Worm (Caenorhabditis elegans) whole organism, young adult: ENCODE measurements around the gene pho-10.

Experiments used
- B0336.3 ChIP-seq: fragments of 200-800 bp; sonication (Bioruptor generic); IDR thresholded peaks from 2 replicates; pipeline ENCODE4 v1.3.6; 2022; ENCODE audit warnings: missing genetic modification characterization, missing compliant biosample characterization
- C17E4.6 ChIP-seq: fragments of 200-800 bp; sonication (Bioruptor generic); IDR thresholded peaks from 2 replicates; pipeline ENCODE4 v1.3.6; 2022; ENCODE audit warnings: missing genetic modification reagents, missing genetic modification characterization, missing compliant biosample characterization
- F49E8.2 ChIP-seq: sonication (generic microtip); optimal IDR thresholded peaks from 3 replicates; lab custom pipeline; 2017; ENCODE audit warnings: missing genetic modification characterization, mild to moderate bottlenecking, missing compliant biosample characterization, antibody characterized with exemption, moderate library complexity; ENCODE audit not compliant: insufficient read depth
- F52B5.7 ChIP-seq: sonication (generic microtip); optimal IDR thresholded peaks from 2 replicates; lab custom pipeline; 2016; ENCODE audit warnings: mild to moderate bottlenecking, missing genetic modification characterization, missing compliant biosample characterization
- T07F8.4 ChIP-seq: sonication (generic microtip); optimal IDR thresholded peaks from 2 replicates; lab custom pipeline; 2016; ENCODE audit warnings: mild to moderate bottlenecking, missing genetic modification characterization, moderate library complexity, missing compliant biosample characterization
- ama-1 ChIP-seq, 3 experiments: fragments of 150-350 bp in 1 of 3; sonication (generic microtip) in 2 of 3; optimal IDR thresholded peaks; 2 replicates each; lab custom pipeline; 2014 to 2018; ENCODE audit warnings: missing biosample characterization in 2 of 3, missing genetic modification characterization in 2 of 3, missing genetic modification reagents in 2 of 3
- atf-7 ChIP-seq: sonication (generic microtip); optimal IDR thresholded peaks from 2 replicates; lab custom pipeline; 2017; ENCODE audit warnings: mild to moderate bottlenecking, missing genetic modification characterization, missing compliant biosample characterization
- athp-1 ChIP-seq: sonication (generic microtip); optimal IDR thresholded peaks from 2 replicates; lab custom pipeline; 2017; ENCODE audit warnings: mild to moderate bottlenecking, missing genetic modification characterization, missing compliant biosample characterization
- cebp-1 ChIP-seq, 2 experiments: fragments of 200-800 bp in 1 of 2; sonication (Bioruptor generic) in 1 of 2; sonication (generic microtip) in 1 of 2; IDR thresholded peaks in 1 of 2; optimal IDR thresholded peaks in 1 of 2; 2 replicates each; pipeline versions ENCODE4 v1.3.6 to Lab custom; 2017 to 2022; ENCODE audit warnings: missing compliant biosample characterization in 2 of 2, missing genetic modification characterization in 2 of 2, mild to moderate bottlenecking in 1 of 2, missing genetic modification reagents in 1 of 2, moderate library complexity in 1 of 2
- chd-7 ChIP-seq: sonication (generic microtip); optimal IDR thresholded peaks from 2 replicates; lab custom pipeline; 2016; ENCODE audit warnings: mild to moderate bottlenecking, missing genetic modification characterization, moderate library complexity, missing compliant biosample characterization
- fkh-3 ChIP-seq: sonication (generic microtip); optimal IDR thresholded peaks from 2 replicates; lab custom pipeline; 2016; ENCODE audit warnings: mild to moderate bottlenecking, missing genetic modification characterization, missing compliant biosample characterization
- him-1 ChIP-seq: sonication (generic microtip); optimal IDR thresholded peaks from 2 replicates; lab custom pipeline; 2016; ENCODE audit warnings: missing genotype, missing genetic modification reagents, missing genetic modification characterization, missing compliant biosample characterization
- hsf-1 ChIP-seq: fragments of 200-800 bp; sonication (Bioruptor generic); IDR thresholded peaks from 2 replicates; pipeline ENCODE4 v1.3.6; 2022; ENCODE audit warnings: missing genetic modification reagents, missing genetic modification characterization, missing compliant biosample characterization
- nhr-27 ChIP-seq: fragments of 200-800 bp; sonication (Bioruptor generic); optimal IDR thresholded peaks from 2 replicates; lab custom pipeline; 2018; ENCODE audit warnings: mild to moderate bottlenecking, missing genetic modification characterization, moderate library complexity, missing compliant biosample characterization
- tlf-1 ChIP-seq: fragments of 200-800 bp; sonication (Bioruptor generic); optimal IDR thresholded peaks from 2 replicates; lab custom pipeline; 2018; ENCODE audit warnings: mild to moderate bottlenecking, missing genetic modification characterization, missing compliant biosample characterization
- ztf-6 ChIP-seq: fragments of 200-800 bp; sonication (Bioruptor generic); IDR thresholded peaks from 2 replicates; pipeline ENCODE4 v1.3.6; 2022; ENCODE audit warnings: missing genetic modification reagents, missing genetic modification characterization, missing compliant biosample characterization

pho-10 gene

DNA sequence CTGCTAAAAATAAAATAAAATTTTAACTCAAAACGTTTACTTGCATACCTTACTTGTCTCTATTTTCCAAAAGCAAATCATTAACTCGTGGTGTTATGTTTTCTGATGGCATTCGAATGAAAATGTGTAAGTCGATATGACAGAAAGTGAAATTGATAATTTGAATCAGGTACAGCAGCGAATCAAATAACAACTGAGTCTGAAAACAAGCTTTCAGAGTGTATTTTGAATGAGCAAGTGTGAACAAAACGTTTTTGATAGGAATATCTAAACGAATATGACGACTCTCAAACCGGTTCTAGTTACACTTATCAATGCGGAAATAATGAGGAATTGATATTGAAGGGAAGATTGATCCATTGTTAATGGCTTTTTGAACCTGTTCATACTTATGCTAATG lies 49.3 kb downstream of the pho-10 start, which contains the start of gene chil-7:
TSS of gene chil-7 (minus strand) at position 112 of the 400 bp plus-strand sequence.
- TF ChIP-seq hsf-1 (no peak), atf-7 (tag; lab: Kevin White, UChicago) (no peak)

DNA sequence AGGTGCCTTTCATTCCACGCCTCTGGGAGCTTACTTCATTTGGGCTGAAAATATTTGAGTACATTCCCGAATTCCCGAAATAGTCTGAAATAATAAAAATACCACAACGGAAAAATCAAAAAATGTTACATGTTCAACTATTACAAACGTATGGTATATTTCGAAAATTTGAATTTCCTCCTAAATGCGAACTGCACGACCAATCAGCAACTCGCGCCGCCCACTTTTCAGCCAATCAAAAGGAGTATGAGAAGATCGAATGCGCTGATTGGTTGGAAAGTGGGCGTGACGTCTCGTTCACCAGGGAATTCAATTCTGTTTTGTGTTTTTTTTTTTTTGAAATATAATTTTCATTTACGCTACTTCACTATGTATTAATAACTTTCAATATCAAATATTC lies 51.7 kb downstream of the pho-10 start, which contains the start of gene old-1:
TSS of gene old-1 (minus strand) at position 50 of the 400 bp plus-strand sequence.
- no peak for TF ChIP-seq B0336.3 (GFP tag; lab: Robert Waterston, UW)
- TF ChIP-seq T07F8.4 (tag; lab: Kevin White, UChicago): no peak
- TF ChIP-seq F49E8.2: no peak
- no peak for TF ChIP-seq chd-7
- no peak for TF ChIP-seq C17E4.6
- no peak for TF ChIP-seq F52B5.7 (tag; lab: Kevin White, UChicago)
- no peak for TF ChIP-seq ama-1 (optimal IDR thresholded peaks at IDR 0.05; lab: Kevin White, UChicago)
- TF ChIP-seq ama-1 (GFP tag; optimal IDR thresholded peaks at IDR 0.05; lab: Kevin White, UChicago): no peak
- TF ChIP-seq him-1: no peak
- no peak for TF ChIP-seq athp-1 (tag; lab: Kevin White, UChicago)
- TF ChIP-seq nhr-27 (tag; lab: Kevin White, UChicago): no peak
- TF ChIP-seq, all 124 proteins: peak for 0

ce11 chrII:9868207-9868606 lies 52.2 kb downstream of the pho-10 start:
- no peak for TF ChIP-seq fkh-3
- TF ChIP-seq ztf-6 (GFP tag; lab: Robert Waterston, UW): no peak
- TF ChIP-seq cebp-1 (GFP tag; IDR thresholded peaks at IDR 0.05; lab: Robert Waterston, UW): no peak
- no peak for TF ChIP-seq cebp-1 (tag; optimal IDR thresholded peaks at IDR 0.05; lab: Kevin White, UChicago)
- TF ChIP-seq tlf-1 (GFP tag; lab: Kevin White, UChicago): no peak
